Worm (Caenorhabditis elegans): ENCODE data around the gene mltn-1.

DNA sequence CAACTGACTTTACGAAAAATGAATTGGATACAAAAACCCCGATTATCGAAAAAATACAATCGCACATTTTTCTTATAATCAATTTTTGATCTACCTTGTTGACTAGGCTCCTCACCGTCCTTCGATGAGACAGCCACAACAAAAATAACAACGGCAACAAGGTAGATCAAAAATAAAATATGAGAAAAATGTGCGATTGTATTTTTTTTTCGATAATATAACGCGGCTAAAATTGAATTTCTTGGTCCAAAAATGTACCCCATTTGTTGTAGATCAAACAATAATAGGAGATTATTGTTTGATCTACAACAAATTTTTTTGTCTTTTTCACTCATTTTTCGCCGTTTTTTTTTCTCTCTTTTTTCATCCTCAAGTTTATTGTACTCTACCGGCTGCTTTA is 14.4 kb downstream of the mltn-1 start:
- TF ChIP-seq F49E8.2 (tag; optimal IDR thresholded peaks at IDR 0.05; ENCODE audit: borderline replicate concordance) (no peak), egl-27 (tag; optimal IDR thresholded peaks at IDR 0.05) (no peak), arid-1 (GFP tag; conservative IDR thresholded peaks at IDR 0.05) (no peak), skn-1 (tag; optimal IDR thresholded peaks at IDR 0.05) (no peak), lin-13 (GFP tag; optimal IDR thresholded peaks at IDR 0.05) (no peak), ceh-20 (GFP tag; IDR thresholded peaks at IDR 0.05) (no peak), nhr-77 (tag; optimal IDR thresholded peaks at IDR 0.05) (no peak), ceh-82 (tag; optimal IDR thresholded peaks at IDR 0.05) (no peak)
